Worm (Caenorhabditis elegans) whole organism, midembryonic: ENCODE results near the gene Y32F6A.5.

Experiments used
- T22C8.4 ChIP-seq: fragments of 200-800 bp; sonication (Bioruptor generic); IDR thresholded peaks from 2 replicates; pipeline ENCODE4 v1.3.6; 2022; ENCODE audit warnings: missing genetic modification characterization, missing compliant biosample characterization
- cog-1 ChIP-seq: sonication (generic microtip); optimal IDR thresholded peaks from 2 replicates; lab custom pipeline; 2016; ENCODE audit warnings: missing genetic modification characterization, missing compliant biosample characterization
- flt-1 ChIP-seq: fragments of 200-800 bp; sonication (Bioruptor generic); IDR thresholded peaks from 2 replicates; pipeline ENCODE4 v1.3.6; 2022; ENCODE audit warnings: missing genetic modification characterization, missing compliant biosample characterization
- klf-2 ChIP-seq: fragments of 200-800 bp; sonication (Bioruptor generic); conservative IDR thresholded peaks from 2 replicates; pipeline ENCODE4 v1.3.6; 2022; ENCODE audit warnings: missing genetic modification reagents, missing genetic modification characterization, missing compliant biosample characterization
- med-1 ChIP-seq: sonication (generic microtip); optimal IDR thresholded peaks from 2 replicates; lab custom pipeline; 2017; ENCODE audit warnings: missing genetic modification characterization, mild to moderate bottlenecking, missing compliant biosample characterization, antibody characterized with exemption, missing genetic modification reagents; ENCODE audit not compliant: insufficient read depth
- ref-1 ChIP-seq: fragments of 200-800 bp; sonication (Bioruptor generic); conservative IDR thresholded peaks from 2 replicates; pipeline ENCODE4 v1.3.6; 2022; ENCODE audit warnings: missing genetic modification reagents, missing genetic modification characterization, missing compliant biosample characterization
- tab-1 ChIP-seq: fragments of 200-800 bp; sonication (Bioruptor generic); IDR thresholded peaks from 2 replicates; pipeline ENCODE4 v1.3.6; 2022; ENCODE audit warnings: missing genetic modification characterization, missing compliant biosample characterization
- ztf-23 ChIP-seq: fragments of 200-800 bp; sonication (Bioruptor generic); IDR thresholded peaks from 2 replicates; pipeline ENCODE4 v1.3.6; 2022; ENCODE audit warnings: missing genetic modification reagents, missing genetic modification characterization, missing compliant biosample characterization
- ztf-29 ChIP-seq: fragments of 200-800 bp; sonication (Bioruptor generic); IDR thresholded peaks from 2 replicates; pipeline ENCODE4 v1.3.6; 2022; ENCODE audit warnings: missing genetic modification reagents, missing genetic modification characterization, missing compliant biosample characterization

The Y32F6A.5 gene

ce11 chrV:10467659-10468058, 14.3 kb upstream of the Y32F6A.5 start:
- no peak for TF ChIP-seq cog-1 (tag; lab: Kevin White, UChicago)
- TF ChIP-seq med-1 = no peak
- no peak for TF ChIP-seq klf-2
- TF ChIP-seq ztf-29 (GFP tag; lab: Robert Waterston, UW) = no peak
- TF ChIP-seq flt-1 (GFP tag; lab: Robert Waterston, UW) = no peak
- no peak for TF ChIP-seq ref-1 (GFP tag; lab: Robert Waterston, UW)
- TF ChIP-seq T22C8.4 = no peak
- no peak for TF ChIP-seq tab-1 (GFP tag; lab: Robert Waterston, UW)

ce11 chrV:10467104-10467503, 13.7 kb upstream of the Y32F6A.5 start:
- no peak for TF ChIP-seq ref-1 (GFP tag; lab: Robert Waterston, UW)
- no peak for TF ChIP-seq med-1
- no peak for TF ChIP-seq ztf-23 (GFP tag; lab: Robert Waterston, UW)
- TF ChIP-seq cog-1 (tag; lab: Kevin White, UChicago) = no peak
- no peak for TF ChIP-seq flt-1 (GFP tag; lab: Robert Waterston, UW)
- TF ChIP-seq klf-2 = no peak
- TF ChIP-seq tab-1 (GFP tag; lab: Robert Waterston, UW) = no peak
- TF ChIP-seq ztf-29 (GFP tag; lab: Robert Waterston, UW) = no peak
- TF ChIP-seq T22C8.4 = no peak

ce11 chrV:10466607-10467092, 13.2 kb upstream of the Y32F6A.5 start:
- peak; percentile 38; the same call in 1 of the 2 replicates for TF ChIP-seq ztf-29 (GFP tag; lab: Robert Waterston, UW)
- TF ChIP-seq cog-1 (tag; lab: Kevin White, UChicago) = peak; percentile 93
- no peak for TF ChIP-seq med-1
- TF ChIP-seq ref-1 (GFP tag; lab: Robert Waterston, UW) = no peak
- TF ChIP-seq tab-1 (GFP tag; lab: Robert Waterston, UW) = no peak
- TF ChIP-seq klf-2 = no peak
- TF ChIP-seq ztf-23 (GFP tag; lab: Robert Waterston, UW) = 0 out of 2 replicates have a peak, but pooled peaks have one; percentile 50
- peak; percentile 72 for TF ChIP-seq flt-1 (GFP tag; lab: Robert Waterston, UW)
- TF ChIP-seq T22C8.4 = no peak

ce11 chrV:10465478-10465877, 12.1 kb upstream of the Y32F6A.5 start:
- TF ChIP-seq cog-1 (tag; lab: Kevin White, UChicago) (no peak), klf-2 (no peak), flt-1 (GFP tag; lab: Robert Waterston, UW) (no peak), T22C8.4 (no peak), ztf-23 (GFP tag; lab: Robert Waterston, UW) (no peak), med-1 (no peak), ref-1 (GFP tag; lab: Robert Waterston, UW) (no peak), ztf-29 (GFP tag; lab: Robert Waterston, UW) (no peak), tab-1 (GFP tag; lab: Robert Waterston, UW) (no peak)

ce11 chrV:10464746-10465145, 11.3 kb upstream of the Y32F6A.5 start:
- TF ChIP-seq ztf-23 (GFP tag; lab: Robert Waterston, UW) (no peak), ref-1 (GFP tag; lab: Robert Waterston, UW) (no peak), klf-2 (no peak), ztf-29 (GFP tag; lab: Robert Waterston, UW) (no peak), T22C8.4 (no peak), med-1 (no peak), flt-1 (GFP tag; lab: Robert Waterston, UW) (no peak), tab-1 (GFP tag; lab: Robert Waterston, UW) (no peak), cog-1 (tag; lab: Kevin White, UChicago) (no peak)

- TF ChIP-seq flt-1 (GFP tag; lab: Robert Waterston, UW) (no peak), T22C8.4 (no peak), med-1 (no peak), ztf-29 (GFP tag; lab: Robert Waterston, UW) (no peak), ref-1 (GFP tag; lab: Robert Waterston, UW) (no peak), tab-1 (GFP tag; lab: Robert Waterston, UW) (no peak), klf-2 (no peak), cog-1 (tag; lab: Kevin White, UChicago) (no peak), ztf-23 (GFP tag; lab: Robert Waterston, UW) (no peak)
These were observed 10.8 kb upstream of the Y32F6A.5 start for ce11 chrV:10464160-10464559.

ce11 chrV:10463276-10463675, 9.9 kb upstream of the Y32F6A.5 start, which contains the start of gene F22E12.3:
Gene F22E12.3, minus strand, starts transcription at chrV:10463376.
- no peak for TF ChIP-seq flt-1 (GFP tag; lab: Robert Waterston, UW)
- no peak for TF ChIP-seq klf-2
- no peak for TF ChIP-seq ztf-23 (GFP tag; lab: Robert Waterston, UW)
- no peak for TF ChIP-seq ref-1 (GFP tag; lab: Robert Waterston, UW)

- TF ChIP-seq T22C8.4 (no peak), cog-1 (tag; lab: Kevin White, UChicago) (no peak), ztf-29 (GFP tag; lab: Robert Waterston, UW) (no peak), ztf-23 (GFP tag; lab: Robert Waterston, UW) (no peak), med-1 (no peak), flt-1 (GFP tag; lab: Robert Waterston, UW) (no peak), klf-2 (no peak), ref-1 (GFP tag; lab: Robert Waterston, UW) (no peak), tab-1 (GFP tag; lab: Robert Waterston, UW) (no peak)
These were observed 8.7 kb upstream of the Y32F6A.5 start, which contains the start of gene chw-1 for ce11 chrV:10462066-10462465. Gene chw-1, plus strand, starts transcription at chrV:10462282.

- no peak for TF ChIP-seq flt-1 (GFP tag; lab: Robert Waterston, UW)
- no peak for TF ChIP-seq ztf-29 (GFP tag; lab: Robert Waterston, UW)
- TF ChIP-seq cog-1 (tag; lab: Kevin White, UChicago) = no peak
- no peak for TF ChIP-seq ref-1 (GFP tag; lab: Robert Waterston, UW)
- TF ChIP-seq ztf-23 (GFP tag; lab: Robert Waterston, UW) = no peak
- TF ChIP-seq klf-2 = no peak
- TF ChIP-seq T22C8.4 = no peak
- TF ChIP-seq tab-1 (GFP tag; lab: Robert Waterston, UW) = no peak
- no peak for TF ChIP-seq med-1
These were observed 7.3 kb upstream of the Y32F6A.5 start for ce11 chrV:10460685-10461084.

- TF ChIP-seq tab-1 (GFP tag; lab: Robert Waterston, UW) = no peak
- no peak for TF ChIP-seq ztf-29 (GFP tag; lab: Robert Waterston, UW)
- TF ChIP-seq ref-1 (GFP tag; lab: Robert Waterston, UW) = no peak
- TF ChIP-seq med-1 = no peak
- no peak for TF ChIP-seq T22C8.4
- no peak for TF ChIP-seq flt-1 (GFP tag; lab: Robert Waterston, UW)
- TF ChIP-seq ztf-23 (GFP tag; lab: Robert Waterston, UW) = no peak
- no peak for TF ChIP-seq cog-1 (tag; lab: Kevin White, UChicago)
- no peak for TF ChIP-seq klf-2
These were observed 3.8 kb upstream of the Y32F6A.5 start, which contains the start of gene F22E12.1 for ce11 chrV:10457247-10457646. Gene F22E12.1, minus strand, starts transcription at chrV:10457347.
